Worm (Caenorhabditis elegans): ENCODE data around the gene rnp-4.

DNA sequence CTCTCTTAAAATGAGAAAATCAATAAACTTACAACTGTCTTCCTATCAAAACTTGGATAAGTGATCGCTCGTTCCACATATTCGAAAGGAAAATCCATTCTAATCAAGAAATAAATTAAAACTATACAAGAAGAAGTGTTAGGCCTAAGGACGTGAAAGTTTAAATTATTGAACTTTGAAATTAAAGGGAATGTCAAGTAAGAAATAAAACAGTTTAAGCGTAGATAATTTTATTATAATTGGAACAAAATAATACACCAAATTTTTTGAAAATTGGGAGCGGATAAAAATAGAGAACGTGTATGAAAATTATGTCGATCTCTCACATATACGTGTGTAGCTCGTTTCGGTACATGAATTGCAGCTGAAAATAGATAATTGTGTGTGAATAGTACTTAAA lies 23.3 kb downstream of the rnp-4 start, which contains the start of gene C28A5.6:
- TF ChIP-seq lin-32 (GFP tag; optimal IDR thresholded peaks at IDR 0.05) (no peak), pha-4 (tag; optimal IDR thresholded peaks at IDR 0.05) (no peak), nhr-12 (tag; optimal IDR thresholded peaks at IDR 0.05) (no peak), snpc-4 (tag; optimal IDR thresholded peaks at IDR 0.05) (no peak), nhr-237 (tag; optimal IDR thresholded peaks at IDR 0.05) (no peak), nhr-28 (tag; optimal IDR thresholded peaks at IDR 0.05) (no peak), unc-120 (tag; optimal IDR thresholded peaks at IDR 0.05; ENCODE audit: poor library complexity, severe bottlenecking) (no peak), lsy-2 (tag; optimal IDR thresholded peaks at IDR 0.05) (no peak), drap-1 (GFP tag; optimal IDR thresholded peaks at IDR 0.05) (no peak), lin-13 (tag; optimal IDR thresholded peaks at IDR 0.05) (no peak), elt-3 (tag; optimal IDR thresholded peaks at IDR 0.05) (no peak)

Data from whole organism, mixed stage, embryonic.